Fruit fly (Drosophila melanogaster) whole organism, embryonic: ENCODE data around the gene CG8369.

ENCODE experiments used
- C15 ChIP-seq: fragments of 200-800 bp; sonication (Bioruptor generic); IDR thresholded peaks from 3 replicates; pipeline ENCODE4 v1.3.6; 2022; ENCODE audit warnings: missing biosample characterization, missing genetic modification characterization
- CG10321 ChIP-seq: fragments of 200-800 bp; sonication (Bioruptor generic); IDR thresholded peaks from 2 replicates; pipeline ENCODE4 v1.3.6; 2022; ENCODE audit warnings: missing biosample characterization, missing genetic modification characterization
- CG10431 ChIP-seq: fragments of 200-800 bp; sonication (Bioruptor generic); optimal IDR thresholded peaks from 3 replicates; lab custom pipeline; 2018; ENCODE audit warnings: missing biosample characterization, mild to moderate bottlenecking, missing genetic modification characterization
- CG10462 ChIP-seq: fragments of 200-800 bp; sonication (Bioruptor generic); optimal IDR thresholded peaks from 2 replicates; lab custom pipeline; 2016; ENCODE audit warnings: missing biosample characterization, missing genetic modification characterization
- CG11504 ChIP-seq: fragments of 200-800 bp; sonication (Bioruptor generic); optimal IDR thresholded peaks from 3 replicates; lab custom pipeline; 2019; ENCODE audit warnings: missing biosample characterization, mild to moderate bottlenecking, missing genetic modification characterization, moderate library complexity
- CG12391 ChIP-seq: fragments of 200-800 bp; sonication (Bioruptor generic); optimal IDR thresholded peaks from 3 replicates; lab custom pipeline; 2018; ENCODE audit warnings: missing biosample characterization, mild to moderate bottlenecking, missing genetic modification characterization, moderate library complexity
- CG13424 ChIP-seq: fragments of 200-800 bp; sonication (Bioruptor generic); optimal IDR thresholded peaks from 2 replicates; lab custom pipeline; 2019; ENCODE audit warnings: missing biosample characterization, mild to moderate bottlenecking, missing genetic modification characterization, moderate library complexity
- CG13775 ChIP-seq: fragments of 200-800 bp; sonication (Bioruptor generic); optimal IDR thresholded peaks from 3 replicates; lab custom pipeline; 2017; ENCODE audit warnings: missing biosample characterization, mild to moderate bottlenecking, missing genetic modification characterization
- CG14014 ChIP-seq: fragments of 200-800 bp; sonication (Bioruptor generic); IDR thresholded peaks from 2 replicates; pipeline ENCODE4 v1.3.6; 2022; ENCODE audit warnings: missing biosample characterization, missing genetic modification characterization
- CG15073 ChIP-seq: fragments of 200-800 bp; sonication (Bioruptor generic); optimal IDR thresholded peaks from 2 replicates; lab custom pipeline; 2016; ENCODE audit warnings: missing biosample characterization, missing genetic modification characterization
- CG15696 ChIP-seq: fragments of 200-800 bp; sonication (Bioruptor generic); optimal IDR thresholded peaks from 2 replicates; lab custom pipeline; 2019; ENCODE audit warnings: missing biosample characterization, mild to moderate bottlenecking, missing genetic modification characterization, moderate library complexity
- CG1602 ChIP-seq: fragments of 200-800 bp; sonication (Bioruptor generic); optimal IDR thresholded peaks from 3 replicates; lab custom pipeline; 2016; ENCODE audit warnings: missing biosample characterization, missing genetic modification characterization
- CG16813 ChIP-seq: fragments of 200-800 bp; sonication (Bioruptor generic); IDR thresholded peaks from 3 replicates; pipeline ENCODE4 v1.3.6; 2022; ENCODE audit warnings: missing biosample characterization, missing genetic modification characterization; ENCODE audit not compliant: partially characterized antibody
- CG34376 ChIP-seq: fragments of 200-800 bp; sonication (Bioruptor generic); optimal IDR thresholded peaks from 2 replicates; lab custom pipeline; 2018; ENCODE audit warnings: missing biosample characterization, mild to moderate bottlenecking, missing genetic modification characterization
- CG34422 ChIP-seq: fragments of 200-800 bp; sonication (Bioruptor generic); IDR thresholded peaks from 3 replicates; pipeline ENCODE4 v1.3.6; 2022; ENCODE audit warnings: missing biosample characterization, missing genetic modification characterization
- CG4404 ChIP-seq: fragments of 200-800 bp; sonication (Bioruptor generic); IDR thresholded peaks from 2 replicates; pipeline ENCODE4 v1.3.6; 2022; ENCODE audit warnings: missing biosample characterization, missing genetic modification characterization
- CG4820 ChIP-seq: fragments of 200-800 bp; sonication (Bioruptor generic); optimal IDR thresholded peaks from 3 replicates; lab custom pipeline; 2016; ENCODE audit warnings: missing biosample characterization, missing genetic modification characterization
- CG6791 ChIP-seq: fragments of 200-800 bp; sonication (Bioruptor generic); IDR thresholded peaks from 3 replicates; pipeline ENCODE4 v1.3.6; 2022; ENCODE audit warnings: missing biosample characterization, missing genetic modification characterization; ENCODE audit not compliant: partially characterized antibody
- CG7745 ChIP-seq: fragments of 200-800 bp; sonication (Bioruptor generic); optimal IDR thresholded peaks from 2 replicates; lab custom pipeline; 2018; ENCODE audit warnings: missing biosample characterization, mild to moderate bottlenecking, missing genetic modification characterization, moderate library complexity
- CG7786 ChIP-seq: fragments of 200-800 bp; sonication (Bioruptor generic); optimal IDR thresholded peaks from 2 replicates; lab custom pipeline; 2016; ENCODE audit warnings: missing biosample characterization, missing genetic modification characterization
- CG8478 ChIP-seq: fragments of >200 bp; optimal IDR thresholded peaks from 2 replicates; lab custom pipeline; 2018
- CG8924 ChIP-seq: fragments of 200-800 bp; optimal IDR thresholded peaks from 3 replicates; lab custom pipeline; 2019; ENCODE audit warnings: missing biosample characterization, mild to moderate bottlenecking, missing genetic modification characterization, moderate library complexity
- CoRest ChIP-seq: fragments of 200-800 bp; sonication (Bioruptor generic); optimal IDR thresholded peaks from 3 replicates; lab custom pipeline; 2018; ENCODE audit warnings: missing biosample characterization, mild to moderate bottlenecking, missing genetic modification characterization, moderate library complexity
- D19A ChIP-seq: fragments of 200-800 bp; optimal IDR thresholded peaks from 3 replicates; lab custom pipeline; 2019; ENCODE audit warnings: missing biosample characterization, mild to moderate bottlenecking, missing genetic modification characterization, moderate library complexity
- E2f1 ChIP-seq: fragments of 200-800 bp; sonication (Bioruptor generic); IDR thresholded peaks from 2 replicates; pipeline ENCODE4 v1.3.6; 2022; ENCODE audit warnings: missing biosample characterization, missing genetic modification characterization
- Fer3 ChIP-seq: fragments of 200-800 bp; sonication (Bioruptor generic); optimal IDR thresholded peaks from 2 replicates; lab custom pipeline; 2018; ENCODE audit warnings: missing biosample characterization, mild to moderate bottlenecking, missing genetic modification characterization, moderate library complexity
- HmgD ChIP-seq: fragments of 200-800 bp; sonication (Bioruptor generic); optimal IDR thresholded peaks from 3 replicates; lab custom pipeline; 2016; ENCODE audit warnings: missing biosample characterization, missing genetic modification characterization
- NfI ChIP-seq: fragments of 200-800 bp; sonication (Bioruptor generic); optimal IDR thresholded peaks from 3 replicates; lab custom pipeline; 2018; ENCODE audit warnings: missing biosample characterization, mild to moderate bottlenecking, missing genetic modification characterization, moderate library complexity
- Optix ChIP-seq: fragments of 200-800 bp; sonication (Bioruptor generic); IDR thresholded peaks from 3 replicates; pipeline ENCODE4 v1.3.6; 2022; ENCODE audit warnings: missing biosample characterization, missing genetic modification characterization
- Spps ChIP-seq: fragments of 200-800 bp; sonication (Bioruptor generic); optimal IDR thresholded peaks from 2 replicates; lab custom pipeline; 2018; ENCODE audit warnings: missing biosample characterization, mild to moderate bottlenecking, missing genetic modification characterization
- Trl ChIP-seq, 3 experiments: fragments of >200 bp in 2 of 3; fragments of 200-800 bp in 1 of 3; sonication (Bioruptor generic) in 1 of 3; optimal IDR thresholded peaks; 2 replicates in 1 of 3; 3 replicates in 2 of 3; lab custom pipeline; 2016 to 2017; ENCODE audit warnings: missing biosample characterization in 1 of 3, missing genetic modification characterization in 1 of 3
- Usf ChIP-seq: fragments of 200-800 bp; sonication (Bioruptor generic); optimal IDR thresholded peaks from 2 replicates; lab custom pipeline; 2017; ENCODE audit warnings: missing genotype, missing biosample characterization, missing genetic modification characterization
- Xbp1 ChIP-seq: fragments of 200-800 bp; sonication (Bioruptor generic); optimal IDR thresholded peaks from 3 replicates; lab custom pipeline; 2016; ENCODE audit warnings: missing biosample characterization, mild to moderate bottlenecking, missing genetic modification characterization
- YL-1 ChIP-seq: fragments of 200-800 bp; sonication (Bioruptor generic); optimal IDR thresholded peaks from 3 replicates; lab custom pipeline; 2017; ENCODE audit warnings: missing biosample characterization, mild to moderate bottlenecking, missing genetic modification characterization
- abd-A ChIP-seq: fragments of 200-800 bp; sonication (Bioruptor generic); optimal IDR thresholded peaks from 3 replicates; lab custom pipeline; 2019; ENCODE audit warnings: missing biosample characterization, mild to moderate bottlenecking, missing genetic modification characterization, moderate library complexity
- bsh ChIP-seq, 2 experiments: fragments of 200-800 bp; sonication (Bioruptor generic); optimal IDR thresholded peaks; 2 replicates each; lab custom pipeline; 2017 to 2018; ENCODE audit warnings: mild to moderate bottlenecking in 2 of 2, missing biosample characterization in 2 of 2, missing genetic modification characterization in 2 of 2, moderate library complexity in 1 of 2
- crol ChIP-seq: fragments of 200-800 bp; sonication (Bioruptor generic); IDR thresholded peaks from 2 replicates; pipeline ENCODE4 v1.3.6; 2022; ENCODE audit warnings: missing biosample characterization, missing genetic modification characterization
- eyg ChIP-seq: fragments of 200-800 bp; sonication (Bioruptor generic); optimal IDR thresholded peaks from 3 replicates; lab custom pipeline; 2016; ENCODE audit warnings: missing biosample characterization, missing genetic modification characterization
- fru ChIP-seq: fragments of >200 bp; optimal IDR thresholded peaks from 2 replicates; lab custom pipeline; 2017
- jing ChIP-seq: fragments of 200-800 bp; sonication (Bioruptor generic); optimal IDR thresholded peaks from 2 replicates; lab custom pipeline; 2018; ENCODE audit warnings: missing biosample characterization, mild to moderate bottlenecking, missing genetic modification characterization
- kni ChIP-seq: fragments of 200-800 bp; sonication (Bioruptor generic); optimal IDR thresholded peaks from 3 replicates; lab custom pipeline; 2017; ENCODE audit warnings: mild to moderate bottlenecking, missing biosample characterization, missing genetic modification reagents, missing genetic modification characterization
- mam ChIP-seq: fragments of 200-800 bp; sonication (Bioruptor generic); optimal IDR thresholded peaks from 3 replicates; lab custom pipeline; 2016; ENCODE audit warnings: missing biosample characterization, missing genetic modification characterization
- odd ChIP-seq: fragments of 200-800 bp; sonication (Bioruptor generic); optimal IDR thresholded peaks from 2 replicates; lab custom pipeline; 2017; ENCODE audit warnings: missing biosample characterization, mild to moderate bottlenecking, missing genetic modification characterization
- pb ChIP-seq: fragments of 200-800 bp; sonication (Bioruptor generic); optimal IDR thresholded peaks from 3 replicates; lab custom pipeline; 2016; ENCODE audit warnings: missing biosample characterization, missing genetic modification characterization
- ro ChIP-seq: fragments of 200-800 bp; sonication (Bioruptor generic); IDR thresholded peaks from 2 replicates; pipeline ENCODE4 v1.3.6; 2022; ENCODE audit warnings: missing biosample characterization, missing genetic modification characterization
- sc ChIP-seq, 3 experiments: fragments of >200 bp in 2 of 3; fragments of 200-800 bp in 1 of 3; sonication (Bioruptor generic) in 1 of 3; optimal IDR thresholded peaks; 2 replicates in 2 of 3; 3 replicates in 1 of 3; lab custom pipeline; 2017; ENCODE audit warnings: mild to moderate bottlenecking in 1 of 3, missing biosample characterization in 1 of 3, missing genetic modification characterization in 1 of 3, missing genetic modification reagents in 1 of 3
- scrt ChIP-seq: fragments of 200-800 bp; sonication (Bioruptor generic); optimal IDR thresholded peaks from 2 replicates; lab custom pipeline; 2018; ENCODE audit warnings: missing biosample characterization, mild to moderate bottlenecking, missing genetic modification characterization, moderate library complexity
- so ChIP-seq: fragments of 200-800 bp; sonication (Bioruptor generic); IDR thresholded peaks from 3 replicates; pipeline ENCODE4 v1.3.6; 2022; ENCODE audit warnings: missing biosample characterization, missing genetic modification characterization
- tio ChIP-seq: fragments of 200-800 bp; sonication (Bioruptor generic); optimal IDR thresholded peaks from 2 replicates; lab custom pipeline; 2017; ENCODE audit warnings: missing biosample characterization, missing genetic modification characterization, inconsistent platforms

Gene CG8369

dm6 chr3R:8812342-8812966 is 9.4 kb upstream of the CG8369 start (continued):
- TF ChIP-seq scrt (no peak), C15 (GFP tag; lab: Robert Waterston, UW) (no peak), Usf (GFP tag; lab: Kevin White, UChicago) (no peak), CoRest (tag; lab: Kevin White, UChicago) (peak; percentile 21), CG6791 (no peak), odd (GFP tag; lab: Kevin White, UChicago) (no peak), CG15696 (tag; lab: Kevin White, UChicago) (no peak), CG34376 (GFP tag; lab: Kevin White, UChicago) (no peak), CG7786 (GFP tag; lab: Kevin White, UChicago) (peak; percentile 36), CG1602 (no peak), CG14014 (peak; percentile 55; the same call in 1 of the 2 replicates), HmgD (peak; percentile 31), fru (lab: Kevin White, UChicago) (no peak), CG4820 (peak; percentile 10), bsh (GFP tag; optimal IDR thresholded peaks at IDR 0.05; lab: Kevin White, UChicago) (peak; percentile 40 to 64), ro (no peak), sc (optimal IDR thresholded peaks at IDR 0.05; lab: Kevin White, UChicago) (no peak), sc (GFP tag; optimal IDR thresholded peaks at IDR 0.05; lab: Kevin White, UChicago) (peak; percentile 14), jing (GFP tag; lab: Kevin White, UChicago) (peak; percentile 27), D19A (peak; percentile 31), NfI (GFP tag; lab: Kevin White, UChicago) (peak; percentile 15), CG11504 (tag; lab: Kevin White, UChicago) (peak; percentile 44), CG13775 (no peak), crol (peak; percentile 43; the same call in 1 of the 2 replicates), mam (GFP tag; lab: Kevin White, UChicago) (peak; percentile 28), CG10321 (GFP tag; lab: Robert Waterston, UW) (peak; percentile 44; the same call in 1 of the 2 replicates), tio (peak; percentile 46), YL-1 (no peak), Xbp1 (GFP tag; lab: Kevin White, UChicago) (peak; percentile 58), so (GFP tag; lab: Robert Waterston, UW) (no peak), pb (GFP tag; lab: Kevin White, UChicago) (no peak), CG12391 (tag; lab: Kevin White, UChicago) (peak; percentile 26), CG34422 (GFP tag; lab: Robert Waterston, UW) (peak; percentile 48; the same call in 2 of the 3 replicates), CG16813 (GFP tag; lab: Robert Waterston, UW) (no peak), Fer3 (peak; percentile 39), CG10462 (GFP tag; lab: Kevin White, UChicago) (no peak), CG4404 (GFP tag; lab: Robert Waterston, UW) (no peak; the same call in 1 of the 2 replicates), kni (GFP tag; lab: Kevin White, UChicago) (peak; percentile 52), E2f1 (GFP tag; lab: Robert Waterston, UW) (peak; percentile 49; the same call in 1 of the 2 replicates), CG8924 (tag; lab: Kevin White, UChicago) (peak; percentile 31), CG15073 (no peak), Spps (tag; lab: Kevin White, UChicago) (peak; percentile 42), CG10431 (GFP tag; lab: Kevin White, UChicago) (no peak), eyg (no peak), CG13424 (peak; percentile 16), Trl (optimal IDR thresholded peaks at IDR 0.05; lab: Kevin White, UChicago) (no peak), Trl (GFP tag; optimal IDR thresholded peaks at IDR 0.05; lab: Kevin White, UChicago) (no peak), abd-A (tag; lab: Kevin White, UChicago) (peak; percentile 48), CG7745 (tag; lab: Kevin White, UChicago) (no peak), CG8478 (lab: Kevin White, UChicago) (no peak), Optix (GFP tag; lab: Robert Waterston, UW) (no peak)
